Fruit fly (Drosophila melanogaster): ENCODE results near the gene RhoGAP16F.
A peak's percentile ranks its signal among the peaks of the same experiment; 100 is the strongest.

The RhoGAP16F gene

DNA sequence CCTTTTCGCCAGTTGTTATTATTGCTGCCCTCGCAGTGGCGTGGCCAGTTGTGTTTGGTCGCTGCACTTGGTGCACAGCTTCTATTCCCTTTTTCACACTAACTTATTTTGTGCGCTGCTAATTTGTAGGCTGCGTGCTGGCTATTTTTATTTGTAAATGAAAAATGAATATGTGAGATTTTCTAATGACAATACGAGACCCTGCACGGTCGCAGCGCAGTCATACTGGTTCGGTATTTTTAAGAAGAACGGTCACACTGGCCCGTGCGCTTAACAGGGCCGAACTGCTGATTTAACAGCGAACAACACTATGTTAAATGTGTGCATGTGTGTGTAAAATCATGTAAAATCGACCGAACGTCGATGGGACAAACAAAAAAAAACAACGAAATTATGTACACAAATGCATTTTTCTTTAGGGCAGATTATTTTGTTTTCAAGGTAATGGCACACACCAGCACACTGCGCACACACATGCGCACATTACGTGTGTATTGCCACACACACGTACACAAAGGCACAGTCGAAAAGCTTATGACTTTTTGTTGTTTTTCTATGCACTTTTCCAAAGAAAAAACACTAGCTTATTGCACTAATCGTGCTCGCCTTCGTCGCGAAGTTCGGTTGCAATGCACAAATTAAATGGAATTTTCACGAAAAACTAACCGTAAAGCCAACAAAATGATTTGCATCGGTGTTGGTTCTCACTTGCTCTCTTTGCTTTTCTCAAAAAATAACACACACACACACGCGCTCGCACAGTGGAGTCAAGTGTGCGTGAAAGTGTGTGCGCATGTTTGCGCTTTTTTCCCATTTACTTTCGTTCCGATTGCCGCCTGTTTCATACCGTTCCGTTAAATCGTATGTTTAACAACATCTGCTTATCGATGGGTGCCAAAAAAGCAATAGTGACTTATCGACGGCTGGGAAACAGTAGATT lies 44.2 kb downstream of the RhoGAP16F start, which contains the start of gene ari-1 (continued):
- no peak for TF ChIP-seq HLH3B (GFP tag; IDR thresholded peaks at IDR 0.05)
- TF ChIP-seq CG11456 (GFP tag; IDR thresholded peaks at IDR 0.05) = no peak
- TF ChIP-seq lola (GFP tag; optimal IDR thresholded peaks at IDR 0.05) = peak in 1 of 3 experiments; percentile 45
- TF ChIP-seq croc (GFP tag; conservative IDR thresholded peaks at IDR 0.05) = no peak
- no peak for TF ChIP-seq D (optimal IDR thresholded peaks at IDR 0.05)
- no peak for TF ChIP-seq D (GFP tag; optimal IDR thresholded peaks at IDR 0.05)
- peak; percentile 79 for TF ChIP-seq CG9797 (GFP tag; optimal IDR thresholded peaks at IDR 0.05)
- TF ChIP-seq CG10462 (GFP tag; optimal IDR thresholded peaks at IDR 0.05) = no peak
- peak; percentile 47; the same call in 2 of the 3 replicates for TF ChIP-seq HLH4C (GFP tag; IDR thresholded peaks at IDR 0.05; ENCODE audit: partially characterized antibody)
- no peak for TF ChIP-seq CG7556 (GFP tag; optimal IDR thresholded peaks at IDR 0.05)
- no peak for TF ChIP-seq sima (GFP tag; optimal IDR thresholded peaks at IDR 0.05)
- TF ChIP-seq MESR4 (GFP tag; optimal IDR thresholded peaks at IDR 0.05) = peak; percentile 90
- no peak; the same call in 1 of the 2 replicates for TF ChIP-seq unc-4 (GFP tag; IDR thresholded peaks at IDR 0.05; ENCODE audit: partially characterized antibody)
- TF ChIP-seq schlank (tag; optimal IDR thresholded peaks at IDR 0.05) = no peak
- TF ChIP-seq CG1602 (GFP tag; optimal IDR thresholded peaks at IDR 0.05) = no peak
- TF ChIP-seq grn (GFP tag; optimal IDR thresholded peaks at IDR 0.05) = no peak
- TF ChIP-seq CG17829 (tag; optimal IDR thresholded peaks at IDR 0.05) = peak; percentile 5
- no peak for TF ChIP-seq da (GFP tag; optimal IDR thresholded peaks at IDR 0.05)
- no peak for TF ChIP-seq CG1529 (GFP tag; optimal IDR thresholded peaks at IDR 0.05)
- TF ChIP-seq CG7786 (GFP tag; optimal IDR thresholded peaks at IDR 0.05) = no peak
- no peak for TF ChIP-seq CG14667 (GFP tag; IDR thresholded peaks at IDR 0.05)
- peak; percentile 97 for TF ChIP-seq cg (GFP tag; optimal IDR thresholded peaks at IDR 0.05)
- TF ChIP-seq inv (GFP tag; IDR thresholded peaks at IDR 0.05; ENCODE audit: partially characterized antibody) = 0 out of 2 replicates have a peak, but pooled peaks have one; percentile 10
- TF ChIP-seq Atf-2 (GFP tag; optimal IDR thresholded peaks at IDR 0.05) = no peak
- TF ChIP-seq gem (tag; optimal IDR thresholded peaks at IDR 0.05) = no peak
- no peak for TF ChIP-seq Doc2 (GFP tag; IDR thresholded peaks at IDR 0.05)
- TF ChIP-seq CG4282 (GFP tag; optimal IDR thresholded peaks at IDR 0.05) = no peak
- no peak for TF ChIP-seq bowl (GFP tag; IDR thresholded peaks at IDR 0.05)
- TF ChIP-seq CG16779 (GFP tag; IDR thresholded peaks at IDR 0.05) = no peak
- no peak for TF ChIP-seq ssp (GFP tag; IDR thresholded peaks at IDR 0.05)
- TF ChIP-seq crc (GFP tag; optimal IDR thresholded peaks at IDR 0.05) = no peak
- no peak for TF ChIP-seq CG11247 (GFP tag; IDR thresholded peaks at IDR 0.05)
- no peak for TF ChIP-seq CG34224 (GFP tag; IDR thresholded peaks at IDR 0.05; ENCODE audit: partially characterized antibody)
- TF ChIP-seq CG6683 (GFP tag; optimal IDR thresholded peaks at IDR 0.05) = no peak
- TF ChIP-seq CG7987 (GFP tag; optimal IDR thresholded peaks at IDR 0.05) = no peak
- TF ChIP-seq chinmo (GFP tag; IDR thresholded peaks at IDR 0.05; ENCODE audit: partially characterized antibody) = 0 out of 4 replicates have a peak, but pooled peaks have one; percentile 53
- TF ChIP-seq CG14860 (GFP tag; IDR thresholded peaks at IDR 0.05; ENCODE audit: partially characterized antibody) = 0 out of 3 replicates have a peak, but pooled peaks have one; percentile 29
- TF ChIP-seq repo (GFP tag; optimal IDR thresholded peaks at IDR 0.05) = no peak
- TF ChIP-seq lbe (GFP tag; optimal IDR thresholded peaks at IDR 0.05) = peak; percentile 17
- no peak for TF ChIP-seq CG9727 (GFP tag; optimal IDR thresholded peaks at IDR 0.05)
- TF ChIP-seq Sin3A (optimal IDR thresholded peaks at IDR 0.05) = peak; percentile 57
- no peak; the same call in 1 of the 2 replicates for TF ChIP-seq CG13287 (GFP tag; IDR thresholded peaks at IDR 0.05; ENCODE audit: partially characterized antibody)
- no peak for TF ChIP-seq slou (GFP tag; optimal IDR thresholded peaks at IDR 0.05)
- TF ChIP-seq CG1603 (tag; optimal IDR thresholded peaks at IDR 0.05) = peak; percentile 58
- peak; percentile 9 for TF ChIP-seq Hmr (GFP tag; optimal IDR thresholded peaks at IDR 0.05)
- TF ChIP-seq gsb (GFP tag; IDR thresholded peaks at IDR 0.05) = no peak
- no peak for TF ChIP-seq sc (optimal IDR thresholded peaks at IDR 0.05)
- TF ChIP-seq sc (GFP tag; optimal IDR thresholded peaks at IDR 0.05) = no peak
- TF ChIP-seq Fer2 (tag; optimal IDR thresholded peaks at IDR 0.05) = no peak

All from whole organism, embryonic.